Worm (Caenorhabditis elegans) whole organism, midembryonic: Measurements from ENCODE around the gene C01F1.5.
A peak's percentile ranks its signal among the peaks of the same experiment; 100 is the strongest.

Experiments
- T22C8.4 ChIP-seq: fragments of 200-800 bp; sonication (Bioruptor generic); IDR thresholded peaks from 2 replicates; pipeline ENCODE4 v1.3.6; 2022; ENCODE audit warnings: missing genetic modification characterization, missing compliant biosample characterization
- cog-1 ChIP-seq: sonication (generic microtip); optimal IDR thresholded peaks from 2 replicates; lab custom pipeline; 2016; ENCODE audit warnings: missing genetic modification characterization, missing compliant biosample characterization
- flt-1 ChIP-seq: fragments of 200-800 bp; sonication (Bioruptor generic); IDR thresholded peaks from 2 replicates; pipeline ENCODE4 v1.3.6; 2022; ENCODE audit warnings: missing genetic modification characterization, missing compliant biosample characterization
- klf-2 ChIP-seq: fragments of 200-800 bp; sonication (Bioruptor generic); conservative IDR thresholded peaks from 2 replicates; pipeline ENCODE4 v1.3.6; 2022; ENCODE audit warnings: missing genetic modification reagents, missing genetic modification characterization, missing compliant biosample characterization
- med-1 ChIP-seq: sonication (generic microtip); optimal IDR thresholded peaks from 2 replicates; lab custom pipeline; 2017; ENCODE audit warnings: missing genetic modification characterization, mild to moderate bottlenecking, missing compliant biosample characterization, antibody characterized with exemption, missing genetic modification reagents; ENCODE audit not compliant: insufficient read depth
- ref-1 ChIP-seq: fragments of 200-800 bp; sonication (Bioruptor generic); conservative IDR thresholded peaks from 2 replicates; pipeline ENCODE4 v1.3.6; 2022; ENCODE audit warnings: missing genetic modification reagents, missing genetic modification characterization, missing compliant biosample characterization
- tab-1 ChIP-seq: fragments of 200-800 bp; sonication (Bioruptor generic); IDR thresholded peaks from 2 replicates; pipeline ENCODE4 v1.3.6; 2022; ENCODE audit warnings: missing genetic modification characterization, missing compliant biosample characterization
- ztf-23 ChIP-seq: fragments of 200-800 bp; sonication (Bioruptor generic); IDR thresholded peaks from 2 replicates; pipeline ENCODE4 v1.3.6; 2022; ENCODE audit warnings: missing genetic modification reagents, missing genetic modification characterization, missing compliant biosample characterization
- ztf-29 ChIP-seq: fragments of 200-800 bp; sonication (Bioruptor generic); IDR thresholded peaks from 2 replicates; pipeline ENCODE4 v1.3.6; 2022; ENCODE audit warnings: missing genetic modification reagents, missing genetic modification characterization, missing compliant biosample characterization

The C01F1.5 gene

ce11 chrII:4291799-4292198 is 10.2 kb upstream of the C01F1.5 start:
- TF ChIP-seq klf-2 (no peak), flt-1 (GFP tag; lab: Robert Waterston, UW) (no peak), cog-1 (tag; lab: Kevin White, UChicago) (no peak), med-1 (GFP tag; lab: Kevin White, UChicago) (no peak), T22C8.4 (GFP tag; lab: Robert Waterston, UW) (no peak), ztf-29 (no peak), tab-1 (no peak)

- TF ChIP-seq cog-1 (tag; lab: Kevin White, UChicago), result no peak
- no peak for TF ChIP-seq flt-1 (GFP tag; lab: Robert Waterston, UW)
- TF ChIP-seq ztf-23, result no peak
- no peak for TF ChIP-seq tab-1
- no peak for TF ChIP-seq T22C8.4 (GFP tag; lab: Robert Waterston, UW)
- TF ChIP-seq ref-1 (GFP tag; lab: Robert Waterston, UW), result no peak
- TF ChIP-seq ztf-29, result no peak
- no peak for TF ChIP-seq klf-2
- TF ChIP-seq med-1 (GFP tag; lab: Kevin White, UChicago), result no peak
These were observed 6.9 kb upstream of the C01F1.5 start for ce11 chrII:4288572-4288971.

- no peak for TF ChIP-seq med-1 (GFP tag; lab: Kevin White, UChicago)
- no peak for TF ChIP-seq flt-1 (GFP tag; lab: Robert Waterston, UW)
- TF ChIP-seq T22C8.4 (GFP tag; lab: Robert Waterston, UW), result no peak
These were observed 6.5 kb upstream of the C01F1.5 start, which contains the start of gene C01F1.6 for ce11 chrII:4288111-4288510. TSS of gene C01F1.6 (minus strand) at chrII:4288211.

- TF ChIP-seq med-1 (GFP tag; lab: Kevin White, UChicago), result no peak
- TF ChIP-seq ztf-23, result no peak
- TF ChIP-seq ref-1 (GFP tag; lab: Robert Waterston, UW), result no peak
- no peak for TF ChIP-seq klf-2
- no peak for TF ChIP-seq T22C8.4 (GFP tag; lab: Robert Waterston, UW)
- no peak for TF ChIP-seq cog-1 (tag; lab: Kevin White, UChicago)
- no peak for TF ChIP-seq tab-1
- TF ChIP-seq ztf-29, result no peak
- TF ChIP-seq flt-1 (GFP tag; lab: Robert Waterston, UW), result no peak
These were observed 5.3 kb upstream of the C01F1.5 start for ce11 chrII:4286921-4287320.

ce11 chrII:4284305-4285193 is 2.9 kb upstream of the C01F1.5 start:
- TF ChIP-seq T22C8.4 (GFP tag; lab: Robert Waterston, UW) (no peak), klf-2 (no peak), ztf-23 (no peak), cog-1 (tag; lab: Kevin White, UChicago) (no peak), ref-1 (GFP tag; lab: Robert Waterston, UW) (no peak), ztf-29 (no peak), flt-1 (GFP tag; lab: Robert Waterston, UW) (no peak), med-1 (GFP tag; lab: Kevin White, UChicago) (no peak), tab-1 (no peak)

ce11 chrII:4277639-4278038 is 4.0 kb downstream of the C01F1.5 start:
- TF ChIP-seq ztf-29, result 0 out of 2 replicates have a peak, but pooled peaks have one; percentile 32
- TF ChIP-seq flt-1 (GFP tag; lab: Robert Waterston, UW), result no peak

ce11 chrII:4276924-4277323 is 4.7 kb downstream of the C01F1.5 start:
- no peak for TF ChIP-seq ztf-29
- TF ChIP-seq klf-2, result no peak
- TF ChIP-seq T22C8.4 (GFP tag; lab: Robert Waterston, UW), result no peak

ce11 chrII:4275637-4276252 is 5.9 kb downstream of the C01F1.5 start, which contains the start of gene npr-42:
TSS of gene npr-42 (plus strand) at chrII:4276202.
- TF ChIP-seq T22C8.4 (GFP tag; lab: Robert Waterston, UW), result no peak
- TF ChIP-seq tab-1, result no peak
- no peak for TF ChIP-seq med-1 (GFP tag; lab: Kevin White, UChicago)
- no peak for TF ChIP-seq ref-1 (GFP tag; lab: Robert Waterston, UW)
- TF ChIP-seq flt-1 (GFP tag; lab: Robert Waterston, UW), result no peak
- TF ChIP-seq ztf-23, result no peak
- TF ChIP-seq klf-2, result no peak
- TF ChIP-seq ztf-29, result no peak
- no peak for TF ChIP-seq cog-1 (tag; lab: Kevin White, UChicago)

ce11 chrII:4267711-4268110 is 13.9 kb downstream of the C01F1.5 start:
- TF ChIP-seq ztf-29 (no peak), med-1 (GFP tag; lab: Kevin White, UChicago) (no peak), klf-2 (no peak), tab-1 (no peak), T22C8.4 (GFP tag; lab: Robert Waterston, UW) (no peak), ztf-23 (no peak), flt-1 (GFP tag; lab: Robert Waterston, UW) (no peak)

ce11 chrII:4258683-4259082 is 23.0 kb downstream of the C01F1.5 start, which contains the start of gene clec-135:
TSS of gene clec-135 (minus strand) at chrII:4258783.
- TF ChIP-seq ztf-29 (no peak), tab-1 (no peak), ref-1 (GFP tag; lab: Robert Waterston, UW) (no peak), klf-2 (no peak), cog-1 (tag; lab: Kevin White, UChicago) (no peak), T22C8.4 (GFP tag; lab: Robert Waterston, UW) (no peak), ztf-23 (no peak), med-1 (GFP tag; lab: Kevin White, UChicago) (no peak), flt-1 (GFP tag; lab: Robert Waterston, UW) (no peak)
